Worm (Caenorhabditis elegans) whole organism, mixed stage, embryonic: ENCODE measurements around the gene F16B4.6.

ENCODE experiments used
- elt-3 ChIP-seq: fragments of 150-350 bp; optimal IDR thresholded peaks from 2 replicates; lab custom pipeline; 2014; ENCODE audit warnings: missing biosample characterization, missing genetic modification characterization
- lsy-2 ChIP-seq: fragments of 150-350 bp; optimal IDR thresholded peaks from 2 replicates; lab custom pipeline; 2014; ENCODE audit warnings: missing biosample characterization, missing genetic modification characterization
- mep-1 ChIP-seq: fragments of 150-350 bp; optimal IDR thresholded peaks from 2 replicates; lab custom pipeline; 2017; ENCODE audit warnings: missing biosample characterization, missing genetic modification reagents, missing genetic modification characterization, inconsistent platforms
- nhr-28 ChIP-seq: fragments of 150-350 bp; optimal IDR thresholded peaks from 2 replicates; lab custom pipeline; 2014; ENCODE audit warnings: missing biosample characterization, missing genetic modification characterization
- pha-4 ChIP-seq: fragments of 150-350 bp; optimal IDR thresholded peaks from 2 replicates; lab custom pipeline; 2018; ENCODE audit warnings: missing biosample characterization, missing genetic modification reagents, missing genetic modification characterization
- sem-2 ChIP-seq: fragments of 200-800 bp; sonication (Bioruptor generic); optimal IDR thresholded peaks from 2 replicates; lab custom pipeline; 2018; ENCODE audit warnings: mild to moderate bottlenecking, missing genetic modification characterization, missing compliant biosample characterization
- tbx-8 ChIP-seq: fragments of 200-800 bp; sonication (Bioruptor generic); optimal IDR thresholded peaks from 2 replicates; lab custom pipeline; 2018; ENCODE audit warnings: mild to moderate bottlenecking, missing genetic modification characterization, moderate library complexity, missing compliant biosample characterization
- unc-62 ChIP-seq: fragments of 150-350 bp; optimal IDR thresholded peaks from 2 replicates; lab custom pipeline; 2014; ENCODE audit warnings: missing biosample characterization, missing genetic modification reagents, missing genetic modification characterization

ce11 chrV:1572585-1572984, 14.4 kb upstream of the F16B4.6 start:
- TF ChIP-seq sem-2 (no peak), unc-62 (GFP tag; lab: Kevin White, UChicago) (peak; percentile 18), elt-3 (tag; lab: Kevin White, UChicago) (no peak), lsy-2 (tag; lab: Kevin White, UChicago) (no peak), tbx-8 (GFP tag; lab: Kevin White, UChicago) (no peak), nhr-28 (tag; lab: Kevin White, UChicago) (no peak), pha-4 (tag; lab: Kevin White, UChicago) (no peak), mep-1 (tag; lab: Kevin White, UChicago) (no peak)
